Worm (Caenorhabditis elegans) whole organism, L1 larva: ENCODE measurements around the gene ooc-5.

Experiments
- C04F5.9 ChIP-seq: sonication (generic microtip); optimal IDR thresholded peaks from 2 replicates; lab custom pipeline; 2016; ENCODE audit warnings: missing genetic modification characterization, missing compliant biosample characterization
- C34B4.2 ChIP-seq: sonication (generic microtip); optimal IDR thresholded peaks from 2 replicates; lab custom pipeline; 2017; ENCODE audit warnings: mild to moderate bottlenecking, missing genetic modification characterization, missing compliant biosample characterization
- F16B12.6 ChIP-seq: fragments of 150-350 bp; optimal IDR thresholded peaks from 2 replicates; lab custom pipeline; 2014; ENCODE audit warnings: missing biosample characterization, missing genetic modification characterization
- Y116A8C.19 ChIP-seq: sonication (generic microtip); optimal IDR thresholded peaks from 2 replicates; lab custom pipeline; 2016; ENCODE audit warnings: missing compliant biosample characterization, missing genetic modification characterization, borderline replicate concordance
- alr-1 ChIP-seq: fragments of 200-800 bp; sonication (Bioruptor generic); optimal IDR thresholded peaks from 2 replicates; lab custom pipeline; 2018; ENCODE audit warnings: borderline replicate concordance, mild to moderate bottlenecking, missing genetic modification characterization, missing compliant biosample characterization
- ceh-8 ChIP-seq: fragments of 200-800 bp; sonication (Bioruptor generic); optimal IDR thresholded peaks from 2 replicates; lab custom pipeline; 2018; ENCODE audit warnings: mild to moderate bottlenecking, missing genetic modification characterization, moderate library complexity, missing compliant biosample characterization
- ceh-82 ChIP-seq, 3 experiments: fragments of 150-350 bp in 1 of 3; sonication (generic microtip) in 2 of 3; optimal IDR thresholded peaks; 2 replicates each; lab custom pipeline; 2014 to 2017; ENCODE audit warnings: missing biosample characterization in 3 of 3, missing genetic modification characterization in 3 of 3
- ceh-90 ChIP-seq: sonication (generic microtip); optimal IDR thresholded peaks from 2 replicates; lab custom pipeline; 2016; ENCODE audit warnings: missing genetic modification characterization, missing compliant biosample characterization
- dpl-1 ChIP-seq, 3 experiments: fragments of 150-350 bp in 2 of 3; sonication (generic microtip) in 1 of 3; optimal IDR thresholded peaks; 2 replicates each; lab custom pipeline; 2014 to 2017; ENCODE audit warnings: missing biosample characterization in 3 of 3, missing genetic modification characterization in 3 of 3, missing genetic modification reagents in 3 of 3
- efl-1 ChIP-seq, 4 experiments: fragments of 150-350 bp; optimal IDR thresholded peaks in 3 of 4; peaks in 1 of 4; 1 replicate in 1 of 4; 2 replicates in 3 of 4; lab custom pipeline; 2014; ENCODE audit warnings: missing biosample characterization in 2 of 4, missing genetic modification characterization in 2 of 4, missing genetic modification reagents in 2 of 4
- ets-5 ChIP-seq: fragments of 200-800 bp; sonication (Bioruptor generic); IDR thresholded peaks from 2 replicates; pipeline ENCODE4 v1.3.6; 2022; ENCODE audit warnings: missing genetic modification characterization, missing compliant biosample characterization
- fkh-10 ChIP-seq: sonication (generic microtip); optimal IDR thresholded peaks from 2 replicates; lab custom pipeline; 2017; ENCODE audit warnings: missing biosample characterization, missing genetic modification reagents, missing genetic modification characterization
- fkh-8 ChIP-seq: sonication (generic microtip); optimal IDR thresholded peaks from 2 replicates; lab custom pipeline; 2016; ENCODE audit warnings: mild to moderate bottlenecking, missing genetic modification characterization, missing compliant biosample characterization
- hlh-17 ChIP-seq: fragments of 200-800 bp; sonication (Bioruptor generic); optimal IDR thresholded peaks from 2 replicates; lab custom pipeline; 2018; ENCODE audit warnings: missing genetic modification characterization, mild to moderate bottlenecking, missing compliant biosample characterization, moderate library complexity, borderline replicate concordance
- hlh-4 ChIP-seq: sonication (generic microtip); optimal IDR thresholded peaks from 2 replicates; lab custom pipeline; 2016; ENCODE audit warnings: mild to moderate bottlenecking, missing genetic modification characterization, missing compliant biosample characterization
- hpl-2 ChIP-seq: fragments of 150-350 bp; optimal IDR thresholded peaks from 2 replicates; lab custom pipeline; 2014; ENCODE audit warnings: missing biosample characterization, missing genetic modification reagents, missing genetic modification characterization
- isw-1 ChIP-seq: fragments of 200-800 bp; sonication (Bioruptor generic); IDR thresholded peaks from 2 replicates; pipeline ENCODE4 v1.3.6; 2022; ENCODE audit warnings: missing genetic modification characterization, missing compliant biosample characterization
- lin-14 ChIP-seq: fragments of 200-800 bp; sonication (Bioruptor generic); optimal IDR thresholded peaks from 2 replicates; lab custom pipeline; 2018; ENCODE audit warnings: mild to moderate bottlenecking, missing genetic modification characterization, moderate library complexity, missing compliant biosample characterization
- lin-15B ChIP-seq: fragments of 150-350 bp; sonication (generic microtip); optimal IDR thresholded peaks from 3 replicates; lab custom pipeline; 2014; ENCODE audit warnings: missing biosample characterization, missing genetic modification characterization
- lin-35 ChIP-seq, 2 experiments: fragments of 150-350 bp; optimal IDR thresholded peaks; 2 replicates each; lab custom pipeline; 2014; ENCODE audit warnings: missing biosample characterization in 2 of 2, missing genetic modification characterization in 2 of 2, missing genetic modification reagents in 2 of 2
- lsy-2 ChIP-seq, 2 experiments: fragments of 150-350 bp; optimal IDR thresholded peaks; 2 replicates each; lab custom pipeline; 2014; ENCODE audit warnings: missing biosample characterization in 2 of 2, missing genetic modification characterization in 2 of 2
- mab-9 ChIP-seq: fragments of 200-800 bp; sonication (Bioruptor generic); IDR thresholded peaks from 2 replicates; pipeline ENCODE4 v1.3.6; 2022; ENCODE audit warnings: missing genetic modification reagents, missing genetic modification characterization, missing compliant biosample characterization
- mef-2 ChIP-seq: fragments of 150-350 bp; optimal IDR thresholded peaks from 2 replicates; lab custom pipeline; 2014; ENCODE audit warnings: missing biosample characterization, missing genetic modification characterization
- mep-1 ChIP-seq: fragments of 150-350 bp; optimal IDR thresholded peaks from 2 replicates; lab custom pipeline; 2014; ENCODE audit warnings: missing biosample characterization, missing genetic modification characterization
- nhr-20 ChIP-seq: sonication (generic microtip); optimal IDR thresholded peaks from 2 replicates; lab custom pipeline; 2016; ENCODE audit warnings: mild to moderate bottlenecking, missing genetic modification characterization, missing compliant biosample characterization
- nhr-237 ChIP-seq: fragments of 150-350 bp; optimal IDR thresholded peaks from 2 replicates; lab custom pipeline; 2014; ENCODE audit warnings: missing biosample characterization, missing genetic modification characterization
- nhr-28 ChIP-seq: fragments of 150-350 bp; optimal IDR thresholded peaks from 2 replicates; lab custom pipeline; 2014; ENCODE audit warnings: missing biosample characterization, missing genetic modification characterization
- nhr-71 ChIP-seq: sonication (generic microtip); optimal IDR thresholded peaks from 2 replicates; lab custom pipeline; 2016; ENCODE audit warnings: mild to moderate bottlenecking, missing genetic modification characterization, moderate library complexity, missing compliant biosample characterization
- nhr-90 ChIP-seq: sonication (generic microtip); optimal IDR thresholded peaks from 2 replicates; lab custom pipeline; 2016; ENCODE audit warnings: mild to moderate bottlenecking, missing genetic modification characterization, missing compliant biosample characterization; ENCODE audit not compliant: poor library complexity
- rnt-1 ChIP-seq: sonication (generic microtip); optimal IDR thresholded peaks from 2 replicates; lab custom pipeline; 2016; ENCODE audit warnings: mild to moderate bottlenecking, missing genetic modification characterization, moderate library complexity, missing compliant biosample characterization
- skn-1 ChIP-seq: fragments of 150-350 bp; optimal IDR thresholded peaks from 2 replicates; lab custom pipeline; 2014; ENCODE audit warnings: missing biosample characterization, missing genetic modification characterization
- sox-4 ChIP-seq: sonication (generic microtip); optimal IDR thresholded peaks from 2 replicates; lab custom pipeline; 2016; ENCODE audit warnings: missing genetic modification characterization, missing compliant biosample characterization
- sup-37 ChIP-seq: fragments of 200-800 bp; sonication (Bioruptor generic); optimal IDR thresholded peaks from 2 replicates; lab custom pipeline; 2018; ENCODE audit warnings: mild to moderate bottlenecking, missing genetic modification characterization, missing compliant biosample characterization
- swsn-7 ChIP-seq: sonication (generic microtip); optimal IDR thresholded peaks from 2 replicates; lab custom pipeline; 2016; ENCODE audit warnings: missing genetic modification characterization, missing compliant biosample characterization
- unc-30 ChIP-seq: sonication (generic microtip); optimal IDR thresholded peaks from 2 replicates; lab custom pipeline; 2017; ENCODE audit warnings: missing biosample characterization, missing genetic modification characterization
- unc-62 ChIP-seq: fragments of 150-350 bp; optimal IDR thresholded peaks from 2 replicates; lab custom pipeline; 2014; ENCODE audit warnings: missing biosample characterization, missing genetic modification reagents, missing genetic modification characterization
- ztf-11 ChIP-seq, 2 experiments: sonication (generic microtip); optimal IDR thresholded peaks; 2 replicates each; lab custom pipeline; 2016 to 2017; ENCODE audit warnings: missing genetic modification characterization in 2 of 2, missing biosample characterization in 1 of 2, missing compliant biosample characterization in 1 of 2
- ztf-4 ChIP-seq: fragments of 150-350 bp; optimal IDR thresholded peaks from 2 replicates; lab custom pipeline; 2014; ENCODE audit warnings: missing biosample characterization, missing genetic modification characterization

The ooc-5 gene

DNA sequence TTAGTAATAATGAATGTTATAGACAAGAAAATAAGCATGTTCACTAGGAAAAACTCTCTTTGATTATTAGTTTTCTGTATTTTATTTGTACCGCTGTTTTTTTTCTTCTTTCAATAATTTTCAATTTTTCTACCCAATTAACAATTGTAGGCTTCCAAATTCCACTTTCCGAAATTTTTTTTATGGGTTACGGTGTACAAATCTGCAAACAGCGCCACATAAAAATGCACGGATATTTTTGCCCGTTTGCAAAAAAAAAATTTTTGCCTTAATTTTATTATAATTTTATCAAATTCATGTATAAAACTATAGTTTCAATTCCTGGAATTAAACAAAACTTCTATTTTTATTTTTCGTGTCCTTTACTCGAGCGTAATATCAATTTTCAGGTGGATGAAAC, at the start of gene ooc-5:
TSS of gene ooc-5 (plus strand) at position 381 of the 400 bp plus-strand sequence.
- TF ChIP-seq fkh-8 (tag; lab: Kevin White, UChicago) (no peak), nhr-28 (tag; lab: Kevin White, UChicago) (no peak), lin-35 (GFP tag; optimal IDR thresholded peaks at IDR 0.05; lab: Kevin White, UChicago) (no peak), efl-1 (optimal IDR thresholded peaks at IDR 0.05; lab: Kevin White, UChicago) (peak in 1 of 2 experiments; percentile 5), efl-1 (GFP tag; optimal IDR thresholded peaks at IDR 0.05 in 1 of 2; lab: Kevin White, UChicago) (peak in 1 of 2 experiments; percentile 8), sup-37 (no peak), rnt-1 (tag; lab: Kevin White, UChicago) (no peak), hpl-2 (GFP tag; lab: Kevin White, UChicago) (no peak), C04F5.9 (tag; lab: Kevin White, UChicago) (no peak), mep-1 (tag; lab: Kevin White, UChicago) (peak; percentile 28), lsy-2 (tag; optimal IDR thresholded peaks at IDR 0.05; lab: Kevin White, UChicago) (peak; percentile 84 to 97), nhr-71 (no peak), nhr-20 (tag; lab: Kevin White, UChicago) (no peak), F16B12.6 (tag; lab: Kevin White, UChicago) (peak; percentile 74), dpl-1 (GFP tag; optimal IDR thresholded peaks at IDR 0.05; lab: Kevin White, UChicago) (peak in 2 of 3 experiments; percentile 8 to 41), ztf-4 (tag; lab: Kevin White, UChicago) (no peak), skn-1 (tag; lab: Kevin White, UChicago) (peak; percentile 1)

DNA sequence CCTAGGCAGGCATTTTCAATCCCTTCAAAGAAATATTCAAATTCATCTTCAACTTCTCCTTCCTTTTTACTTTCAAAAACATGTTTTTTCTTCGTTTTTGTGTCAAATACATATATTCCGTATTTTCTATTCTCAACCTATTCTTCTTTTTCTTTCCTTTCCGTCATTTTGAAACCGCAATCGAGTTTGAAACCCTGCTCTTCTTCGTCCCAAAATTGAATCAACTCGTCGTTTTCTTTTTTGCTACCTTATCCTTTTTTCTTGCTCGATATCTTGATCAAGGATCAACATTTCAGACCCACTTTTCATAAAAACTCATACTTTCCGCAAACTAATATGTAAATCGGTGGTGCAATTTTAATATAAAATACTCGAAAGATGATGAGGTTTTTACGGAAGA, 47.8 kb upstream of the ooc-5 start:
- peak; percentile 61 for TF ChIP-seq fkh-10 (GFP tag; lab: Kevin White, UChicago)
- TF ChIP-seq lin-14 (GFP tag; lab: Kevin White, UChicago) = peak; percentile 42
- no peak for TF ChIP-seq unc-30 (tag; lab: Kevin White, UChicago)
- no peak for TF ChIP-seq isw-1 (GFP tag; lab: Robert Waterston, UW)

DNA sequence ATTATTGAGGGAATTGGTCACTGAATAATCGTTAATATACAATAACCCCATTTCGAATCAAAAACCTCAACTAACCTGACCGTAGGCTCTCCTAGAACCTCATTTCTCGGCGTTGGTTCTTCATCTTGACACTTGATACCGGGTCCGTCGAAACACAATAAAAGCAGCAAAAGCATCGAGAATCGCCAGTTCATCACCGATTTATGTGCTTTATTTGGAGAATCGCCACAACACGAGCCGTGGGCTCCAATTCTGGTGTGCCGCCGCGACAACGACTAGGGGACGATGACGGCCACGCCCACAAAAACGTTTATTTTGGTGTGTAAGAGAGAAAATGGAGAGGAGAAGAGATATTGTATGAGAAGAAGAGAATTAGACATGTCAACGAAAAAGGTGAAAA, 45.6 kb upstream of the ooc-5 start, which contains the start of gene cutl-15:
TSS of gene cutl-15 (minus strand) at position 298 of the 400 bp plus-strand sequence.
- TF ChIP-seq fkh-10 (GFP tag; lab: Kevin White, UChicago) (no peak), nhr-90 (tag; lab: Kevin White, UChicago) (no peak), C34B4.2 (tag; lab: Kevin White, UChicago) (no peak), ztf-4 (tag; lab: Kevin White, UChicago) (no peak), ets-5 (GFP tag; lab: Robert Waterston, UW) (no peak), lin-15B (no peak), ceh-8 (GFP tag; lab: Kevin White, UChicago) (no peak), hlh-4 (tag; lab: Kevin White, UChicago) (no peak), alr-1 (tag; lab: Kevin White, UChicago) (no peak), unc-62 (GFP tag; lab: Kevin White, UChicago) (no peak), sox-4 (tag; lab: Kevin White, UChicago) (no peak), mef-2 (tag; lab: Kevin White, UChicago) (no peak), nhr-237 (tag; lab: Kevin White, UChicago) (no peak), Y116A8C.19 (tag; lab: Kevin White, UChicago) (no peak), ceh-90 (no peak), mab-9 (GFP tag; lab: Robert Waterston, UW) (no peak), hlh-17 (no peak), ztf-11 (tag; optimal IDR thresholded peaks at IDR 0.05; lab: Kevin White, UChicago) (no peak), ceh-82 (tag; optimal IDR thresholded peaks at IDR 0.05; lab: Kevin White, UChicago) (no peak), swsn-7 (tag; lab: Kevin White, UChicago) (no peak)
